Worm (Caenorhabditis elegans) whole organism, L3 larva: Measurements from ENCODE around the gene ags-3.

Experiments
- R02D3.7 ChIP-seq: fragments of 150-350 bp; optimal IDR thresholded peaks from 2 replicates; lab custom pipeline; 2014; ENCODE audit warnings: missing biosample characterization, missing genetic modification characterization
- ZK546.5 ChIP-seq: sonication (generic microtip); optimal IDR thresholded peaks from 2 replicates; lab custom pipeline; 2017; ENCODE audit warnings: missing biosample characterization, missing genetic modification characterization
- aly-2 ChIP-seq: fragments of 150-350 bp; optimal IDR thresholded peaks from 2 replicates; lab custom pipeline; 2014; ENCODE audit warnings: missing biosample characterization, missing genetic modification characterization
- ama-1 ChIP-seq: fragments of 150-350 bp; optimal IDR thresholded peaks from 2 replicates; lab custom pipeline; 2018
- ceh-16 ChIP-seq: sonication (generic microtip); optimal IDR thresholded peaks from 2 replicates; lab custom pipeline; 2017; ENCODE audit warnings: missing biosample characterization, missing genetic modification characterization
- ceh-28 ChIP-seq: fragments of 150-350 bp; optimal IDR thresholded peaks from 2 replicates; lab custom pipeline; 2014; ENCODE audit warnings: missing biosample characterization, missing genetic modification reagents, missing genetic modification characterization
- ceh-82 ChIP-seq: fragments of 150-350 bp; optimal IDR thresholded peaks from 2 replicates; lab custom pipeline; 2014; ENCODE audit warnings: missing biosample characterization, missing genetic modification characterization
- ceh-9 ChIP-seq: sonication (generic microtip); optimal IDR thresholded peaks from 2 replicates; lab custom pipeline; 2018; ENCODE audit warnings: missing biosample characterization, missing genetic modification characterization
- daf-12 ChIP-seq: fragments of 150-350 bp; optimal IDR thresholded peaks from 2 replicates; lab custom pipeline; 2014; ENCODE audit warnings: missing biosample characterization, missing genetic modification reagents, missing genetic modification characterization
- egl-27 ChIP-seq: sonication (generic microtip); optimal IDR thresholded peaks from 4 replicates; lab custom pipeline; 2017; ENCODE audit warnings: missing biosample characterization, missing genetic modification reagents, missing genetic modification characterization
- egl-5 ChIP-seq: fragments of 150-350 bp; optimal IDR thresholded peaks from 2 replicates; lab custom pipeline; 2017; ENCODE audit warnings: missing biosample characterization, missing genetic modification reagents, missing genetic modification characterization, inconsistent platforms
- elt-1 ChIP-seq: fragments of 150-350 bp; optimal IDR thresholded peaks from 2 replicates; lab custom pipeline; 2014; ENCODE audit warnings: missing biosample characterization, missing genetic modification characterization
- elt-2 ChIP-seq: sonication (generic microtip); optimal IDR thresholded peaks from 2 replicates; lab custom pipeline; 2016; ENCODE audit warnings: missing genetic modification reagents, mild to moderate bottlenecking, missing genetic modification characterization, missing compliant biosample characterization
- elt-3 ChIP-seq, 3 experiments: fragments of 150-350 bp in 1 of 3; sonication (generic microtip) in 2 of 3; optimal IDR thresholded peaks; 2 replicates in 2 of 3; 4 replicates in 1 of 3; lab custom pipeline; 2014 to 2017; ENCODE audit warnings: missing biosample characterization in 3 of 3, missing genetic modification characterization in 3 of 3
- fkh-10 ChIP-seq: sonication (generic microtip); optimal IDR thresholded peaks from 2 replicates; lab custom pipeline; 2017; ENCODE audit warnings: missing biosample characterization, missing genetic modification reagents, missing genetic modification characterization
- fkh-2 ChIP-seq: fragments of 150-350 bp; optimal IDR thresholded peaks from 2 replicates; lab custom pipeline; 2014; ENCODE audit warnings: missing biosample characterization, missing genetic modification reagents, missing genetic modification characterization
- fos-1 ChIP-seq: fragments of 150-350 bp; optimal IDR thresholded peaks from 2 replicates; lab custom pipeline; 2014; ENCODE audit warnings: missing biosample characterization, missing genetic modification characterization
- hmg-11 ChIP-seq: sonication (generic microtip); optimal IDR thresholded peaks from 2 replicates; lab custom pipeline; 2016; ENCODE audit warnings: missing genetic modification characterization, missing compliant biosample characterization
- jun-1 ChIP-seq: fragments of 150-350 bp; optimal IDR thresholded peaks from 2 replicates; lab custom pipeline; 2014; ENCODE audit warnings: missing biosample characterization, missing genetic modification reagents, missing genetic modification characterization
- lin-15B ChIP-seq: fragments of 150-350 bp; optimal IDR thresholded peaks from 2 replicates; lab custom pipeline; 2014; ENCODE audit warnings: missing biosample characterization, missing genetic modification characterization
- lin-39 ChIP-seq: fragments of 150-350 bp; optimal IDR thresholded peaks from 2 replicates; lab custom pipeline; 2018; ENCODE audit warnings: missing biosample characterization, missing genetic modification reagents, missing genetic modification characterization
- lsy-12 ChIP-seq: sonication (generic microtip); optimal IDR thresholded peaks from 2 replicates; lab custom pipeline; 2016; ENCODE audit warnings: mild to moderate bottlenecking, missing genetic modification characterization, missing compliant biosample characterization
- mdl-1 ChIP-seq: fragments of 150-350 bp; optimal IDR thresholded peaks from 2 replicates; lab custom pipeline; 2014; ENCODE audit warnings: missing biosample characterization, missing genetic modification characterization
- mml-1 ChIP-seq: fragments of 150-350 bp; sonication (generic microtip); optimal IDR thresholded peaks from 3 replicates; lab custom pipeline; 2014; ENCODE audit warnings: missing biosample characterization, missing genetic modification characterization
- nfya-1 ChIP-seq: sonication (generic microtip); optimal IDR thresholded peaks from 2 replicates; lab custom pipeline; 2017; ENCODE audit warnings: missing genetic modification characterization, mild to moderate bottlenecking, missing compliant biosample characterization, antibody characterized with exemption, moderate library complexity; ENCODE audit not compliant: insufficient read depth
- nhr-11 ChIP-seq: fragments of 150-350 bp; optimal IDR thresholded peaks from 2 replicates; lab custom pipeline; 2014; ENCODE audit warnings: missing biosample characterization, missing genetic modification characterization
- nhr-12 ChIP-seq: fragments of 150-350 bp; optimal IDR thresholded peaks from 2 replicates; lab custom pipeline; 2014; ENCODE audit warnings: missing biosample characterization, missing genetic modification characterization
- nhr-23 ChIP-seq: fragments of 150-350 bp; optimal IDR thresholded peaks from 2 replicates; lab custom pipeline; 2014; ENCODE audit warnings: missing biosample characterization, missing genetic modification reagents, missing genetic modification characterization
- nhr-25 ChIP-seq: sonication (generic microtip); optimal IDR thresholded peaks from 2 replicates; lab custom pipeline; 2017; ENCODE audit warnings: missing biosample characterization, missing genetic modification characterization
- nhr-28 ChIP-seq: fragments of 150-350 bp; optimal IDR thresholded peaks from 2 replicates; lab custom pipeline; 2014; ENCODE audit warnings: missing biosample characterization, missing genetic modification characterization
- nhr-43 ChIP-seq: sonication (generic microtip); optimal IDR thresholded peaks from 2 replicates; lab custom pipeline; 2016; ENCODE audit warnings: mild to moderate bottlenecking, missing genetic modification characterization, missing compliant biosample characterization; ENCODE audit not compliant: poor library complexity, severe bottlenecking
- nhr-67 ChIP-seq: fragments of 150-350 bp; optimal IDR thresholded peaks from 2 replicates; lab custom pipeline; 2014; ENCODE audit warnings: missing biosample characterization, missing genetic modification characterization
- nhr-76 ChIP-seq: fragments of 150-350 bp; sonication (generic microtip); optimal IDR thresholded peaks from 5 replicates; lab custom pipeline; 2014; ENCODE audit warnings: missing biosample characterization, missing genetic modification characterization
- nhr-77 ChIP-seq: fragments of 150-350 bp; optimal IDR thresholded peaks from 2 replicates; lab custom pipeline; 2014; ENCODE audit warnings: missing biosample characterization, missing genetic modification characterization
- pha-4 ChIP-seq: fragments of 150-350 bp; optimal IDR thresholded peaks from 2 replicates; lab custom pipeline; 2014; ENCODE audit warnings: missing biosample characterization, missing genetic modification reagents, missing genetic modification characterization
- pqm-1 ChIP-seq: fragments of 150-350 bp; optimal IDR thresholded peaks from 2 replicates; lab custom pipeline; 2017; ENCODE audit warnings: missing biosample characterization, missing genetic modification characterization, inconsistent platforms
- sea-2 ChIP-seq: fragments of 150-350 bp; sonication (generic microtip); optimal IDR thresholded peaks from 4 replicates; lab custom pipeline; 2014; ENCODE audit warnings: missing biosample characterization, missing genetic modification reagents, missing genetic modification characterization
- skn-1 ChIP-seq: fragments of 150-350 bp; optimal IDR thresholded peaks from 2 replicates; lab custom pipeline; 2014; ENCODE audit warnings: missing biosample characterization, missing genetic modification characterization
- snpc-4 ChIP-seq: fragments of 150-350 bp; optimal IDR thresholded peaks from 2 replicates; lab custom pipeline; 2014; ENCODE audit warnings: missing biosample characterization, missing genetic modification characterization
- tbx-2 ChIP-seq: sonication (generic microtip); optimal IDR thresholded peaks from 2 replicates; lab custom pipeline; 2016; ENCODE audit warnings: mild to moderate bottlenecking, missing genetic modification characterization, missing compliant biosample characterization
- unc-62 ChIP-seq: fragments of 150-350 bp; sonication (generic microtip); optimal IDR thresholded peaks from 4 replicates; lab custom pipeline; 2014; ENCODE audit warnings: missing biosample characterization, missing genetic modification reagents, missing genetic modification characterization
- zag-1 ChIP-seq: fragments of 150-350 bp; optimal IDR thresholded peaks from 2 replicates; lab custom pipeline; 2014; ENCODE audit warnings: missing biosample characterization, missing genetic modification characterization
- ztf-11 ChIP-seq: fragments of 150-350 bp; optimal IDR thresholded peaks from 2 replicates; lab custom pipeline; 2014; ENCODE audit warnings: missing biosample characterization, missing genetic modification characterization
- ztf-4 ChIP-seq: fragments of 150-350 bp; optimal IDR thresholded peaks from 2 replicates; lab custom pipeline; 2014; ENCODE audit warnings: missing biosample characterization, missing genetic modification characterization

Gene ags-3

ce11 chrX:5276772-5277171 lies 26.6 kb downstream of the ags-3 start:
- TF ChIP-seq nhr-43 (tag; lab: Kevin White, UChicago) (no peak), lin-39 (tag; lab: Kevin White, UChicago) (no peak), egl-27 (no peak), aly-2 (tag; lab: Kevin White, UChicago) (no peak), pha-4 (tag; lab: Kevin White, UChicago) (no peak)

ce11 chrX:5275209-5275608 lies 28.2 kb downstream of the ags-3 start, which contains the start of gene hst-6:
Gene hst-6 (plus strand): TSS chrX:5275561.
- TF ChIP-seq skn-1 (tag; lab: Kevin White, UChicago) (no peak), ceh-9 (tag; lab: Kevin White, UChicago) (no peak), nhr-43 (tag; lab: Kevin White, UChicago) (peak; percentile 29), nhr-28 (tag; lab: Kevin White, UChicago) (no peak), aly-2 (tag; lab: Kevin White, UChicago) (no peak), nhr-12 (tag; lab: Kevin White, UChicago) (no peak), tbx-2 (tag; lab: Kevin White, UChicago) (no peak), nhr-25 (tag; lab: Kevin White, UChicago) (peak; percentile 66), snpc-4 (peak; percentile 75), elt-1 (tag; lab: Kevin White, UChicago) (no peak), ceh-16 (tag; lab: Kevin White, UChicago) (no peak), nhr-23 (tag; lab: Kevin White, UChicago) (peak; percentile 40), ceh-82 (tag; lab: Kevin White, UChicago) (no peak), daf-12 (no peak), nhr-76 (tag; lab: Kevin White, UChicago) (no peak), nfya-1 (tag; lab: Kevin White, UChicago) (peak; percentile 72), mdl-1 (tag; lab: Kevin White, UChicago) (no peak), sea-2 (GFP tag; lab: Kevin White, UChicago) (no peak), nhr-67 (tag; lab: Kevin White, UChicago) (no peak), pha-4 (tag; lab: Kevin White, UChicago) (peak; percentile 79), jun-1 (tag; lab: Kevin White, UChicago) (no peak), nhr-11 (tag; lab: Kevin White, UChicago) (no peak), unc-62 (GFP tag; lab: Kevin White, UChicago) (no peak), fkh-2 (tag; lab: Kevin White, UChicago) (no peak), ZK546.5 (tag; lab: Kevin White, UChicago) (no peak), ztf-11 (no peak), lin-15B (peak; percentile 68), lsy-12 (tag; lab: Kevin White, UChicago) (no peak), egl-5 (peak; percentile 55), lin-39 (tag; lab: Kevin White, UChicago) (peak; percentile 81), egl-27 (no peak), R02D3.7 (tag; lab: Kevin White, UChicago) (peak; percentile 61), hmg-11 (tag; lab: Kevin White, UChicago) (peak; percentile 78), fkh-10 (GFP tag; lab: Kevin White, UChicago) (no peak), fos-1 (tag; lab: Kevin White, UChicago) (no peak), ztf-4 (tag; lab: Kevin White, UChicago) (no peak), zag-1 (tag; lab: Kevin White, UChicago) (no peak), ceh-28 (tag; lab: Kevin White, UChicago) (peak; percentile 35), pqm-1 (tag; lab: Kevin White, UChicago) (peak; percentile 47), elt-2 (tag; lab: Kevin White, UChicago) (peak; percentile 68), elt-3 (tag; optimal IDR thresholded peaks at IDR 0.05; lab: Kevin White, UChicago) (no peak), ama-1 (lab: Kevin White, UChicago) (no peak), mml-1 (tag; lab: Kevin White, UChicago) (no peak), nhr-77 (tag; lab: Kevin White, UChicago) (no peak)
